In the genomic region with DNA sequence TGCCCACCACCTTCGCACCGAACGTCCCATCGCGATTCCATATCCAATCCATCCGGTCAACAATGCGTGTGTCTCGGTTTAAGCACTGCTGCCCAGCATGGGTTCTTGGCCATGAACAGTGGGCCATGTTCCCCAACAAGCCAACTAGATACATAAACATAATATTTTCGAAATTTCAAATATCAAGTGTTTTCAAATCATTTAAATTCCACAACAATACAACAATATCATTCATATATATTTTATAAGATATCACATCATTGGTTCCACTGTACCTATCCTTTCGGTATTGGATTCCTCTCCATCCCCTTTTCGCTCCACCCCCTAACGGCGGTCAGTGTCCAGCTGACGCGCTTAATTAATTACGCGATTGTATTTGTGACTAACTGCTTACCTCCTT, we compare ENCODE assay signal across 4 fruit fly cellular contexts.
TF ChIP-seq lines count a peak whose summit lies in the region.

No protein-coding gene starts in this region.

- TF ChIP-seq CTCF in whole organism, embryonic (GFP tag; optimal IDR thresholded peaks at IDR 0.05; lab: Kevin White, UChicago), result no peak

TF ChIP-seq in whole organism, embryonic, 481 proteins besides CTCF, POLR2A, EP300 and RAD21 (continues in another document):
- no peak for TF ChIP-seq ERR (GFP tag; optimal IDR thresholded peaks at IDR 0.05; lab: Kevin White, UChicago)
- TF ChIP-seq pzg (GFP tag; optimal IDR thresholded peaks at IDR 0.05; lab: Kevin White, UChicago), result no peak
- TF ChIP-seq CG11696 (GFP tag; IDR thresholded peaks at IDR 0.05; lab: Robert Waterston, UW), result no peak
- peak; percentile 62; the same call in 1 of the 3 replicates for TF ChIP-seq ci (GFP tag; IDR thresholded peaks at IDR 0.05; lab: Robert Waterston, UW)
- no peak for TF ChIP-seq gsb (GFP tag; IDR thresholded peaks at IDR 0.05; lab: Robert Waterston, UW)
- no peak for TF ChIP-seq CG3726 (GFP tag; IDR thresholded peaks at IDR 0.05; lab: Robert Waterston, UW)
- no peak for TF ChIP-seq CG33557 (GFP tag; optimal IDR thresholded peaks at IDR 0.05; lab: Kevin White, UChicago)
- peak; percentile 24; the same call in 1 of the 2 replicates for TF ChIP-seq esg (GFP tag; conservative IDR thresholded peaks at IDR 0.05; lab: Robert Waterston, UW)
- no peak for TF ChIP-seq CG30020 (tag; optimal IDR thresholded peaks at IDR 0.05; lab: Kevin White, UChicago)
- no peak for TF ChIP-seq CG10147 (GFP tag; optimal IDR thresholded peaks at IDR 0.05; lab: Kevin White, UChicago)
- TF ChIP-seq CG10431 (GFP tag; optimal IDR thresholded peaks at IDR 0.05; lab: Kevin White, UChicago), result no peak
- TF ChIP-seq chif (GFP tag; optimal IDR thresholded peaks at IDR 0.05; lab: Kevin White, UChicago), result no peak
- TF ChIP-seq bowl (GFP tag; IDR thresholded peaks at IDR 0.05; lab: Robert Waterston, UW), result no peak
- TF ChIP-seq MBD-R2 (GFP tag; IDR thresholded peaks at IDR 0.05; lab: Robert Waterston, UW), result no peak
- no peak for TF ChIP-seq NC2α (GFP tag; optimal IDR thresholded peaks at IDR 0.05; lab: Kevin White, UChicago)
- no peak for TF ChIP-seq ATbp (GFP tag; optimal IDR thresholded peaks at IDR 0.05; lab: Kevin White, UChicago)
- TF ChIP-seq ems (GFP tag; optimal IDR thresholded peaks at IDR 0.05; lab: Kevin White, UChicago), result peak; percentile 4
- TF ChIP-seq disco-r (GFP tag; optimal IDR thresholded peaks at IDR 0.05; lab: Kevin White, UChicago), result no peak
- no peak for TF ChIP-seq Atf-2 (GFP tag; optimal IDR thresholded peaks at IDR 0.05; lab: Kevin White, UChicago)
- TF ChIP-seq CG15601 (tag; optimal IDR thresholded peaks at IDR 0.05; lab: Kevin White, UChicago), result no peak
- no peak for TF ChIP-seq CHES-1-like (GFP tag; optimal IDR thresholded peaks at IDR 0.05; lab: Kevin White, UChicago)
- no peak for TF ChIP-seq CG4854 (GFP tag; optimal IDR thresholded peaks at IDR 0.05; lab: Kevin White, UChicago)

TF ChIP-seq in whole organism, prepupa, 60 proteins besides CTCF, POLR2A, EP300 and RAD21 (continues in another document):
- no peak for TF ChIP-seq CG11762 (GFP tag; optimal IDR thresholded peaks at IDR 0.05; lab: Kevin White, UChicago; ENCODE audit: insufficient read depth)
- TF ChIP-seq CG8119 (GFP tag; IDR thresholded peaks at IDR 0.05; lab: Robert Waterston, UW), result no peak
- peak; percentile 17 for TF ChIP-seq CG6808 (GFP tag; optimal IDR thresholded peaks at IDR 0.05; lab: Kevin White, UChicago)
- TF ChIP-seq Smox (GFP tag; optimal IDR thresholded peaks at IDR 0.05; lab: Kevin White, UChicago), result peak; percentile 83
- no peak for TF ChIP-seq Hr38 (GFP tag; optimal IDR thresholded peaks at IDR 0.05; lab: Kevin White, UChicago)
- peak; percentile 65 for TF ChIP-seq achi (GFP tag; optimal IDR thresholded peaks at IDR 0.05; lab: Kevin White, UChicago)
- no peak for TF ChIP-seq Eip93F (GFP tag; optimal IDR thresholded peaks at IDR 0.05; lab: Kevin White, UChicago)
- TF ChIP-seq net (GFP tag; optimal IDR thresholded peaks at IDR 0.05; lab: Kevin White, UChicago), result peak; percentile 5
- peak; percentile 34; the same call in 1 of the 3 replicates for TF ChIP-seq eg (GFP tag; IDR thresholded peaks at IDR 0.05; lab: Robert Waterston, UW)
- TF ChIP-seq cyc (GFP tag; optimal IDR thresholded peaks at IDR 0.05; lab: Kevin White, UChicago), result peak; percentile 69
- peak; percentile 83 for TF ChIP-seq lz (GFP tag; optimal IDR thresholded peaks at IDR 0.05; lab: Kevin White, UChicago)
- peak; percentile 88 for TF ChIP-seq Eip78C (GFP tag; lab: Kevin White, UChicago)
- TF ChIP-seq Gug (GFP tag; IDR thresholded peaks at IDR 0.05; lab: Robert Waterston, UW), result no peak
- TF ChIP-seq fd85E (GFP tag; optimal IDR thresholded peaks at IDR 0.05; lab: Kevin White, UChicago), result no peak
- peak; percentile 70 for TF ChIP-seq Ets21C (GFP tag; optimal IDR thresholded peaks at IDR 0.05; lab: Kevin White, UChicago)
- peak; percentile 84 for TF ChIP-seq CG31627 (GFP tag; optimal IDR thresholded peaks at IDR 0.05; lab: Kevin White, UChicago)
- peak; percentile 30 for TF ChIP-seq CG32006 (GFP tag; optimal IDR thresholded peaks at IDR 0.05; lab: Kevin White, UChicago)
- TF ChIP-seq CG6276 (GFP tag; optimal IDR thresholded peaks at IDR 0.05; lab: Kevin White, UChicago), result no peak
- peak; percentile 68 for TF ChIP-seq Blimp-1 (GFP tag; optimal IDR thresholded peaks at IDR 0.05; lab: Kevin White, UChicago)
- TF ChIP-seq CG10669 (GFP tag; optimal IDR thresholded peaks at IDR 0.05; lab: Kevin White, UChicago), result peak; percentile 30
- peak; percentile 1 for TF ChIP-seq Lpt (GFP tag; optimal IDR thresholded peaks at IDR 0.05; lab: Kevin White, UChicago)
- peak; percentile 86 for TF ChIP-seq esn (GFP tag; optimal IDR thresholded peaks at IDR 0.05; lab: Kevin White, UChicago)
- peak; percentile 48 for TF ChIP-seq CG6854 (GFP tag; optimal IDR thresholded peaks at IDR 0.05; lab: Kevin White, UChicago)

TF ChIP-seq in whole organism, pupa, 21 proteins besides CTCF, POLR2A, EP300 and RAD21:
- no peak for TF ChIP-seq CG10348 (GFP tag; IDR thresholded peaks at IDR 0.05; lab: Robert Waterston, UW)
- TF ChIP-seq CG4496 (GFP tag; IDR thresholded peaks at IDR 0.05; lab: Robert Waterston, UW), result 0 out of 3 replicates have a peak, but pooled peaks have one; percentile 35
- TF ChIP-seq gl (tag; optimal IDR thresholded peaks at IDR 0.05; lab: Kevin White, UChicago), result no peak
- peak; percentile 69 for TF ChIP-seq Snoo (tag; optimal IDR thresholded peaks at IDR 0.05; lab: Kevin White, UChicago)
- no peak for TF ChIP-seq CG8301 (tag; optimal IDR thresholded peaks at IDR 0.05; lab: Kevin White, UChicago)
- TF ChIP-seq Pif1B (GFP tag; optimal IDR thresholded peaks at IDR 0.05; lab: Kevin White, UChicago), result peak; percentile 15
- TF ChIP-seq Ets98B (GFP tag; IDR thresholded peaks at IDR 0.05; lab: Robert Waterston, UW), result no peak; the same call in 1 of the 2 replicates
- no peak for TF ChIP-seq D1 (tag; optimal IDR thresholded peaks at IDR 0.05; lab: Kevin White, UChicago)
- no peak for TF ChIP-seq CG32121 (GFP tag; IDR thresholded peaks at IDR 0.05; lab: Robert Waterston, UW)
- no peak for TF ChIP-seq rn (GFP tag; IDR thresholded peaks at IDR 0.05; lab: Robert Waterston, UW)
- peak; percentile 51 for TF ChIP-seq CG15710 (tag; optimal IDR thresholded peaks at IDR 0.05; lab: Kevin White, UChicago)
- TF ChIP-seq CG34367 (tag; optimal IDR thresholded peaks at IDR 0.05; lab: Kevin White, UChicago), result peak; percentile 36
- TF ChIP-seq CG12605 (GFP tag; IDR thresholded peaks at IDR 0.05; lab: Robert Waterston, UW), result no peak
- peak; percentile 53 for TF ChIP-seq CG9948 (tag; optimal IDR thresholded peaks at IDR 0.05; lab: Kevin White, UChicago)
- TF ChIP-seq Pif1A (GFP tag; optimal IDR thresholded peaks at IDR 0.05; lab: Kevin White, UChicago), result peak; percentile 36
- no peak for TF ChIP-seq EcR (GFP tag; optimal IDR thresholded peaks at IDR 0.05; lab: Kevin White, UChicago)
- TF ChIP-seq CG13204 (GFP tag; optimal IDR thresholded peaks at IDR 0.05; lab: Kevin White, UChicago), result no peak
- peak; percentile 45 for TF ChIP-seq CG17806 (tag; optimal IDR thresholded peaks at IDR 0.05; lab: Kevin White, UChicago)
- TF ChIP-seq CG8159 (tag; optimal IDR thresholded peaks at IDR 0.05; lab: Kevin White, UChicago), result peak; percentile 57
- TF ChIP-seq CG14655 (GFP tag; optimal IDR thresholded peaks at IDR 0.05; lab: Kevin White, UChicago), result peak; percentile 17
- 0 out of 3 replicates have a peak, but pooled peaks have one; percentile 18 for TF ChIP-seq fd96Ca (GFP tag; IDR thresholded peaks at IDR 0.05; lab: Robert Waterston, UW)

TF ChIP-seq in whole organism, wandering third instar larva, 38 proteins besides CTCF, POLR2A, EP300 and RAD21 (continues in another document):
- TF ChIP-seq psq (GFP tag; optimal IDR thresholded peaks at IDR 0.05; lab: Kevin White, UChicago), result peak; percentile 81
- peak; percentile 77 for TF ChIP-seq rgr (GFP tag; optimal IDR thresholded peaks at IDR 0.05; lab: Kevin White, UChicago)
- TF ChIP-seq jim (GFP tag; optimal IDR thresholded peaks at IDR 0.05; lab: Kevin White, UChicago), result no peak
- TF ChIP-seq N (GFP tag; optimal IDR thresholded peaks at IDR 0.05; lab: Kevin White, UChicago), result no peak
- peak; percentile 65 for TF ChIP-seq Hnf4 (GFP tag; optimal IDR thresholded peaks at IDR 0.05; lab: Kevin White, UChicago)
- TF ChIP-seq sv (GFP tag; optimal IDR thresholded peaks at IDR 0.05; lab: Kevin White, UChicago), result no peak
- TF ChIP-seq Rel (GFP tag; optimal IDR thresholded peaks at IDR 0.05; lab: Kevin White, UChicago), result peak; percentile 11
- TF ChIP-seq Rel (tag; optimal IDR thresholded peaks at IDR 0.05; lab: Kevin White, UChicago), result no peak
- peak; percentile 33 for TF ChIP-seq dmrt93B (GFP tag; optimal IDR thresholded peaks at IDR 0.05; lab: Kevin White, UChicago)
- TF ChIP-seq CG9705 (GFP tag; optimal IDR thresholded peaks at IDR 0.05; lab: Kevin White, UChicago), result peak; percentile 9
- peak; percentile 51 for TF ChIP-seq sage (GFP tag; optimal IDR thresholded peaks at IDR 0.05; lab: Kevin White, UChicago)
- TF ChIP-seq brk (GFP tag; optimal IDR thresholded peaks at IDR 0.05; lab: Kevin White, UChicago), result peak; percentile 22
- TF ChIP-seq dl (GFP tag; optimal IDR thresholded peaks at IDR 0.05; lab: Kevin White, UChicago; ENCODE audit: insufficient read depth in 1 of 2, partially characterized antibody in 2 of 2), result no peak
- peak; percentile 77 for TF ChIP-seq ey (GFP tag; optimal IDR thresholded peaks at IDR 0.05; lab: Kevin White, UChicago)
- no peak for TF ChIP-seq Hr78 (GFP tag; optimal IDR thresholded peaks at IDR 0.05; lab: Kevin White, UChicago)
- peak; percentile 78 for TF ChIP-seq fru (GFP tag; optimal IDR thresholded peaks at IDR 0.05; lab: Kevin White, UChicago)
- TF ChIP-seq Dfd (GFP tag; optimal IDR thresholded peaks at IDR 0.05; lab: Kevin White, UChicago), result no peak
- TF ChIP-seq br (GFP tag; optimal IDR thresholded peaks at IDR 0.05; lab: Kevin White, UChicago), result peak; percentile 63
- no peak for TF ChIP-seq pan (optimal IDR thresholded peaks at IDR 0.05; lab: Kevin White, UChicago)
- no peak for TF ChIP-seq Vsx2 (GFP tag; optimal IDR thresholded peaks at IDR 0.05; lab: Kevin White, UChicago; ENCODE audit: partially characterized antibody)
- TF ChIP-seq Dif (GFP tag; optimal IDR thresholded peaks at IDR 0.05; lab: Kevin White, UChicago; ENCODE audit: partially characterized antibody), result no peak
- peak; percentile 4 for TF ChIP-seq Jra (GFP tag; optimal IDR thresholded peaks at IDR 0.05; lab: Kevin White, UChicago)
- peak; percentile 4 for TF ChIP-seq CG32264 (GFP tag; optimal IDR thresholded peaks at IDR 0.05; lab: Kevin White, UChicago)
- TF ChIP-seq usp (GFP tag; optimal IDR thresholded peaks at IDR 0.05; lab: Kevin White, UChicago), result no peak
- TF ChIP-seq GATAd (GFP tag; optimal IDR thresholded peaks at IDR 0.05; lab: Kevin White, UChicago), result no peak
- peak; percentile 69 for TF ChIP-seq h (GFP tag; optimal IDR thresholded peaks at IDR 0.05; lab: Kevin White, UChicago)
- no peak for TF ChIP-seq CrebA (GFP tag; optimal IDR thresholded peaks at IDR 0.05; lab: Kevin White, UChicago; ENCODE audit: borderline replicate concordance)
- peak; percentile 70 for TF ChIP-seq HLH106 (tag; optimal IDR thresholded peaks at IDR 0.05; lab: Kevin White, UChicago)
- TF ChIP-seq woc (GFP tag; optimal IDR thresholded peaks at IDR 0.05; lab: Kevin White, UChicago), result peak; percentile 17

Comparison
In these comparisons a context has a peak if more than half of its experiments do, and no peak if none do; other contexts are left out.
1. Of the 7 proteins assayed by ChIP-seq in both whole organism, embryonic and whole organism, prepupa: peak only in whole organism, embryonic: Gug; only in whole organism, prepupa: CG6854, Hr39 and Lpt; in both: Blimp-1 and Sox102F; in neither: 1.